Fruit fly (Drosophila melanogaster): ENCODE measurements around the gene Amt.

The Amt gene

DNA sequence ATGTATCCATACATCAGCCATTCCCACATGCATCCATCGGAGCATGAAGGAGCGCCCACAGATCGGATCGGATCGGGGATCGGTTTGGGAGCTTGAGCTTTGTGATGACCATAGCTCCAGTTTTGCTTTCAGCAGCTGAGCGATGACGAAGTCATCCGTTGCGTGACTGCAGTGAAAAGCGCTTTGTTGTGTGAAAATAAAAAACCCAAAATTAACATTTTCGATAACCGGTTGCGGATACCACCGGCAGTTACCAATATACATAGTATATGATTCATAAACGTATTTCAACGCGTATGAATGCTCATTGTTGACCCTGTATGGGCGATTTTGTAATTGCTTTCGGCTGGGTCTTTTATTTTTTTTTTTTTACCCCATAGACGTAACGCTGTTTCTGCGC is 43.7 kb downstream of the Amt start (continued):
- peak; percentile 61 for TF ChIP-seq sqz (GFP tag; optimal IDR thresholded peaks at IDR 0.05)
- TF ChIP-seq HLHmδ (GFP tag; optimal IDR thresholded peaks at IDR 0.05) = no peak
- no peak for TF ChIP-seq Usf (GFP tag; optimal IDR thresholded peaks at IDR 0.05)
- no peak for TF ChIP-seq slp2 (GFP tag; optimal IDR thresholded peaks at IDR 0.05)
- TF ChIP-seq CG17359 (tag; optimal IDR thresholded peaks at IDR 0.05) = no peak
- TF ChIP-seq corto (GFP tag; optimal IDR thresholded peaks at IDR 0.05) = no peak
- TF ChIP-seq Dref (GFP tag; IDR thresholded peaks at IDR 0.05) = no peak
- no peak for TF ChIP-seq stc (GFP tag; IDR thresholded peaks at IDR 0.05)
- peak in 1 of 2 experiments; percentile 48 for TF ChIP-seq Pdp1 (GFP tag; optimal IDR thresholded peaks at IDR 0.05)
- no peak for TF ChIP-seq bigmax (GFP tag; optimal IDR thresholded peaks at IDR 0.05)
- no peak for TF ChIP-seq ci (GFP tag; IDR thresholded peaks at IDR 0.05)
- TF ChIP-seq CG3065 (GFP tag; optimal IDR thresholded peaks at IDR 0.05) = no peak
- TF ChIP-seq CG13894 (tag; optimal IDR thresholded peaks at IDR 0.05) = peak; percentile 20
- TF ChIP-seq scrt (GFP tag; optimal IDR thresholded peaks at IDR 0.05) = no peak
- peak; percentile 40 for TF ChIP-seq sens (GFP tag)
- TF ChIP-seq so (GFP tag; IDR thresholded peaks at IDR 0.05) = no peak
- no peak for TF ChIP-seq bab2 (GFP tag; optimal IDR thresholded peaks at IDR 0.05)
- TF ChIP-seq CG7963 (GFP tag; IDR thresholded peaks at IDR 0.05; ENCODE audit: partially characterized antibody) = 0 out of 3 replicates have a peak, but pooled peaks have one; percentile 19
- TF ChIP-seq CG9817 (tag; optimal IDR thresholded peaks at IDR 0.05) = no peak

DNA sequence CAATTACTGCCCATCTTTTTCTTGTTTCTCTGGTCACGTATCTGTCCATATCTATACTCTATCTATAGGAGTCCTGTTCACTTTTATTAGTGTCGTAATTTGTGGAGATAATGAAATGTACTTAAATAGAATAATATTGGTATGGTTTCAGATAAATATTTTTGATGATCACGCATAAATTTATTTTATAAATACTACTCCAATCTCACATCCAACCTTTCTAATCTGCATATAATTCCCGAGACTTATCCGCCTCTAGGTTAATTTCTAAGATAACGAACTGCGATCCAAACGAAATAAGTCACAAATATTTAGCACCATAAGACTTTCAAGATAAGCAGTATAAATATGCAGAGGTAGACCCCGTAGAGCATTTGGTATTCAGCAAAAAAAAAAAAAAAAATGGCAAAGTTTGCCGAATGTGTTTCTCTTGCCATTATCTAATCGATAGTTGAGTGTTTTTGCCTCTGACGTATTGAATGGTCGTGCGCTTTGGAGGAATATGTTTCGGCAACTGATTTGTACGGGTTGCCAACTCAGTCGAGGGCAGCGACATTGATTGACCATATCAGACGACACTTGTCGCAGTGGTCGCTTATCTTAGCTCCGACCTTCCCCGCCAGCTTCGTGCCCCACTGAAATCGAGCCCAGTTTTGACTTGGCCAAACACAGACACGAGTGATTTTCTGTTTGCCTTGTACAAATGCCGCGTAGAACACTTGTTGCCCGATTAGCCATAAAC is 50.7 kb downstream of the Amt start:
- TF ChIP-seq dm (GFP tag; optimal IDR thresholded peaks at IDR 0.05) = no peak
- no peak for TF ChIP-seq CG7786 (GFP tag; optimal IDR thresholded peaks at IDR 0.05)
- peak; percentile 90 for TF ChIP-seq sug (tag; optimal IDR thresholded peaks at IDR 0.05)
- peak; percentile 92 for TF ChIP-seq mirr (GFP tag; optimal IDR thresholded peaks at IDR 0.05)
- TF ChIP-seq cwo (GFP tag; optimal IDR thresholded peaks at IDR 0.05) = peak; percentile 79
- no peak for TF ChIP-seq hb (GFP tag; IDR thresholded peaks at IDR 0.05; ENCODE audit: partially characterized antibody)
- no peak for TF ChIP-seq Atf6 (GFP tag; IDR thresholded peaks at IDR 0.05)
- TF ChIP-seq CG6175 (GFP tag; IDR thresholded peaks at IDR 0.05) = 0 out of 3 replicates have a peak, but pooled peaks have one; percentile 27
- TF ChIP-seq gro (GFP tag; optimal IDR thresholded peaks at IDR 0.05) = peak; percentile 26
- peak; percentile 71 for TF ChIP-seq GATAe (GFP tag; conservative IDR thresholded peaks at IDR 0.05)
- peak; percentile 74 for TF ChIP-seq D19A (tag; optimal IDR thresholded peaks at IDR 0.05)
- peak; percentile 65 for TF ChIP-seq CG34376 (GFP tag; optimal IDR thresholded peaks at IDR 0.05)
- no peak for TF ChIP-seq E2f2 (GFP tag; IDR thresholded peaks at IDR 0.05)
- no peak for TF ChIP-seq seq (GFP tag; IDR thresholded peaks at IDR 0.05)
- TF ChIP-seq CG6765 (GFP tag; optimal IDR thresholded peaks at IDR 0.05) = peak; percentile 4
- 0 out of 3 replicates have a peak, but pooled peaks have one; percentile 7 for TF ChIP-seq CG11695 (GFP tag; IDR thresholded peaks at IDR 0.05)
- peak; percentile 36 for TF ChIP-seq sd (tag; optimal IDR thresholded peaks at IDR 0.05)
- peak; percentile 6 for TF ChIP-seq Hmr (GFP tag; optimal IDR thresholded peaks at IDR 0.05)
- TF ChIP-seq Vsx1 (GFP tag; optimal IDR thresholded peaks at IDR 0.05) = peak; percentile 30
- no peak for TF ChIP-seq Doc3 (GFP tag; IDR thresholded peaks at IDR 0.05; ENCODE audit: partially characterized antibody)
- TF ChIP-seq CG10543 (GFP tag; optimal IDR thresholded peaks at IDR 0.05) = peak; percentile 37
- TF ChIP-seq CG17802 (tag; optimal IDR thresholded peaks at IDR 0.05) = no peak
- no peak for TF ChIP-seq dmrt99B (tag; optimal IDR thresholded peaks at IDR 0.05)
- no peak for TF ChIP-seq Ravus (GFP tag; IDR thresholded peaks at IDR 0.05)
- TF ChIP-seq ato (GFP tag; IDR thresholded peaks at IDR 0.05; ENCODE audit: partially characterized antibody) = no peak
- no peak for TF ChIP-seq ham (GFP tag; IDR thresholded peaks at IDR 0.05)
- no peak for TF ChIP-seq CG11504 (tag; optimal IDR thresholded peaks at IDR 0.05)
- TF ChIP-seq Hey (tag; optimal IDR thresholded peaks at IDR 0.05) = peak; percentile 26
- TF ChIP-seq fu2 (GFP tag; optimal IDR thresholded peaks at IDR 0.05) = no peak
- peak; percentile 19 for TF ChIP-seq CG2120 (GFP tag; optimal IDR thresholded peaks at IDR 0.05)

Data from whole organism, embryonic.